Fruit fly (Drosophila melanogaster) whole organism, embryonic: ENCODE measurements around the gene Bap111.

Source experiments
- Awh ChIP-seq: fragments of 200-800 bp; sonication (Bioruptor generic); IDR thresholded peaks from 2 replicates; pipeline ENCODE4, ENCODE4 v1.3.6; 2022; ENCODE audit warnings: missing biosample characterization, missing genetic modification characterization
- CG12071 ChIP-seq: fragments of 200-800 bp; sonication (Bioruptor generic); optimal IDR thresholded peaks from 3 replicates; lab custom pipeline; 2018; ENCODE audit warnings: missing biosample characterization, mild to moderate bottlenecking, missing genetic modification characterization
- CG12744 ChIP-seq: fragments of 200-800 bp; sonication (Bioruptor generic); optimal IDR thresholded peaks from 2 replicates; lab custom pipeline; 2016; ENCODE audit warnings: missing biosample characterization, missing genetic modification characterization
- CG13123 ChIP-seq: fragments of 200-800 bp; sonication (Bioruptor generic); optimal IDR thresholded peaks from 2 replicates; lab custom pipeline; 2016; ENCODE audit warnings: missing biosample characterization, missing genetic modification characterization
- CG13894 ChIP-seq: fragments of 200-800 bp; sonication (Bioruptor generic); optimal IDR thresholded peaks from 3 replicates; lab custom pipeline; 2018; ENCODE audit warnings: missing biosample characterization, mild to moderate bottlenecking, missing genetic modification characterization, moderate library complexity
- CG15514 ChIP-seq: fragments of 200-800 bp; sonication (Bioruptor generic); optimal IDR thresholded peaks from 3 replicates; lab custom pipeline; 2017; ENCODE audit warnings: missing biosample characterization, missing genetic modification characterization, mild to moderate bottlenecking, moderate library complexity, missing genetic modification reagents
- CG1603 ChIP-seq: fragments of 200-800 bp; sonication (Bioruptor generic); optimal IDR thresholded peaks from 2 replicates; lab custom pipeline; 2019; ENCODE audit warnings: missing biosample characterization, mild to moderate bottlenecking, missing genetic modification characterization, moderate library complexity
- CG2199 ChIP-seq: fragments of 200-800 bp; sonication (Bioruptor generic); IDR thresholded peaks from 3 replicates; pipeline ENCODE4 v1.3.6; 2022; ENCODE audit warnings: missing biosample characterization, missing genetic modification characterization
- CG2875 ChIP-seq: fragments of 200-800 bp; sonication (Bioruptor generic); optimal IDR thresholded peaks from 2 replicates; lab custom pipeline; 2017; ENCODE audit warnings: missing biosample characterization, mild to moderate bottlenecking, missing genetic modification characterization, missing genetic modification reagents
- CG3281 ChIP-seq: fragments of 200-800 bp; sonication (Bioruptor generic); optimal IDR thresholded peaks from 3 replicates; lab custom pipeline; 2017; ENCODE audit warnings: missing biosample characterization, mild to moderate bottlenecking, missing genetic modification characterization
- CG34224 ChIP-seq: fragments of 200-800 bp; sonication (Bioruptor generic); IDR thresholded peaks from 3 replicates; pipeline ENCODE4 v1.3.6; 2022; ENCODE audit warnings: missing biosample characterization, missing genetic modification characterization; ENCODE audit not compliant: partially characterized antibody
- CG5180 ChIP-seq: fragments of 200-800 bp; sonication (Bioruptor generic); optimal IDR thresholded peaks from 3 replicates; lab custom pipeline; 2017; ENCODE audit warnings: missing biosample characterization, missing genetic modification characterization, mild to moderate bottlenecking, moderate library complexity, missing genetic modification reagents
- CG7928 ChIP-seq: fragments of 200-800 bp; sonication (Bioruptor generic); optimal IDR thresholded peaks from 2 replicates; lab custom pipeline; 2017; ENCODE audit warnings: missing biosample characterization, mild to moderate bottlenecking, missing genetic modification characterization
- CG8359 ChIP-seq: fragments of 200-800 bp; sonication (Bioruptor generic); optimal IDR thresholded peaks from 2 replicates; lab custom pipeline; 2017; ENCODE audit warnings: missing biosample characterization, mild to moderate bottlenecking, missing genetic modification characterization, borderline replicate concordance
- Dad ChIP-seq: fragments of 200-800 bp; sonication (Bioruptor generic); optimal IDR thresholded peaks from 3 replicates; lab custom pipeline; 2016; ENCODE audit warnings: missing biosample characterization, missing genetic modification characterization
- Deaf1 ChIP-seq: fragments of 200-800 bp; optimal IDR thresholded peaks from 3 replicates; lab custom pipeline; 2019; ENCODE audit warnings: missing biosample characterization, mild to moderate bottlenecking, missing genetic modification characterization, moderate library complexity
- H2.0 ChIP-seq: fragments of 200-800 bp; sonication (Bioruptor generic); IDR thresholded peaks from 2 replicates; pipeline ENCODE4 v1.3.6; 2022; ENCODE audit warnings: missing biosample characterization, missing genetic modification characterization
- HLH4C ChIP-seq: fragments of 200-800 bp; sonication (Bioruptor generic); IDR thresholded peaks from 3 replicates; pipeline ENCODE4 v1.3.6; 2022; ENCODE audit warnings: missing biosample characterization, missing genetic modification characterization; ENCODE audit not compliant: partially characterized antibody
- HmgZ ChIP-seq: fragments of 200-800 bp; sonication (Bioruptor generic); optimal IDR thresholded peaks from 2 replicates; lab custom pipeline; 2018; ENCODE audit warnings: missing biosample characterization, mild to moderate bottlenecking, missing genetic modification characterization
- Hr3 ChIP-seq: fragments of 200-800 bp; sonication (Bioruptor generic); optimal IDR thresholded peaks from 3 replicates; lab custom pipeline; 2016; ENCODE audit warnings: missing biosample characterization, missing genetic modification characterization
- Hr78 ChIP-seq, 2 experiments: fragments of 200-800 bp in 1 of 2; fragments of >200 bp in 1 of 2; sonication (Bioruptor generic) in 1 of 2; optimal IDR thresholded peaks; 2 replicates each; lab custom pipeline; 2017 to 2019; ENCODE audit warnings: missing biosample characterization in 2 of 2, missing genetic modification characterization in 2 of 2, mild to moderate bottlenecking in 1 of 2, moderate library complexity in 1 of 2
- MBD-R2 ChIP-seq: fragments of 200-800 bp; sonication (Bioruptor generic); IDR thresholded peaks from 2 replicates; pipeline ENCODE4 v1.3.6; 2022; ENCODE audit warnings: missing biosample characterization, missing genetic modification characterization
- Pdp1 ChIP-seq, 2 experiments: fragments of 200-800 bp; sonication (Bioruptor generic); optimal IDR thresholded peaks; 3 replicates each; lab custom pipeline; 2016; ENCODE audit warnings: missing biosample characterization in 2 of 2, missing genetic modification characterization in 2 of 2, mild to moderate bottlenecking in 1 of 2, moderate library complexity in 1 of 2
- Sox102F ChIP-seq: fragments of 200-800 bp; sonication (Bioruptor generic); optimal IDR thresholded peaks from 2 replicates; lab custom pipeline; 2018; ENCODE audit warnings: missing biosample characterization, mild to moderate bottlenecking, missing genetic modification characterization, moderate library complexity
- Trl ChIP-seq, 3 experiments: fragments of >200 bp in 2 of 3; fragments of 200-800 bp in 1 of 3; sonication (Bioruptor generic) in 1 of 3; optimal IDR thresholded peaks; 2 replicates in 1 of 3; 3 replicates in 2 of 3; lab custom pipeline; 2016 to 2017; ENCODE audit warnings: missing biosample characterization in 1 of 3, missing genetic modification characterization in 1 of 3
- Xbp1 ChIP-seq: fragments of 200-800 bp; sonication (Bioruptor generic); optimal IDR thresholded peaks from 3 replicates; lab custom pipeline; 2016; ENCODE audit warnings: missing biosample characterization, mild to moderate bottlenecking, missing genetic modification characterization
- ac ChIP-seq: fragments of 200-800 bp; sonication (Bioruptor generic); optimal IDR thresholded peaks from 3 replicates; lab custom pipeline; 2017; ENCODE audit warnings: missing biosample characterization, mild to moderate bottlenecking, missing genetic modification characterization
- bcd ChIP-seq: fragments of 200-800 bp; sonication (Bioruptor generic); optimal IDR thresholded peaks from 2 replicates; lab custom pipeline; 2017; ENCODE audit warnings: missing biosample characterization, mild to moderate bottlenecking, missing genetic modification characterization
- btn ChIP-seq: fragments of 200-800 bp; sonication (Bioruptor generic); optimal IDR thresholded peaks from 2 replicates; lab custom pipeline; 2016; ENCODE audit warnings: missing biosample characterization, missing genetic modification characterization
- cad ChIP-seq: fragments of >200 bp; optimal IDR thresholded peaks from 2 replicates; lab custom pipeline; 2017; ENCODE audit warnings: missing biosample characterization, missing genetic modification characterization
- crol ChIP-seq: fragments of 200-800 bp; sonication (Bioruptor generic); IDR thresholded peaks from 2 replicates; pipeline ENCODE4 v1.3.6; 2022; ENCODE audit warnings: missing biosample characterization, missing genetic modification characterization
- fd102C ChIP-seq: fragments of 200-800 bp; sonication (Bioruptor generic); optimal IDR thresholded peaks from 2 replicates; lab custom pipeline; 2018; ENCODE audit warnings: missing biosample characterization, mild to moderate bottlenecking, missing genetic modification characterization, moderate library complexity
- grn ChIP-seq: fragments of 200-800 bp; sonication (Bioruptor generic); optimal IDR thresholded peaks from 3 replicates; lab custom pipeline; 2017; ENCODE audit warnings: missing biosample characterization, missing genetic modification characterization
- gro ChIP-seq: fragments of 200-800 bp; sonication (Bioruptor generic); optimal IDR thresholded peaks from 2 replicates; lab custom pipeline; 2016; ENCODE audit warnings: missing biosample characterization, missing genetic modification characterization
- hb ChIP-seq: fragments of 200-800 bp; sonication (Bioruptor generic); IDR thresholded peaks from 3 replicates; pipeline ENCODE4 v1.3.6; 2022; ENCODE audit warnings: missing biosample characterization, missing genetic modification characterization; ENCODE audit not compliant: partially characterized antibody
- insv ChIP-seq, 2 experiments: fragments of 200-800 bp; sonication (Bioruptor generic); optimal IDR thresholded peaks; 3 replicates each; lab custom pipeline; 2016 to 2018; ENCODE audit warnings: missing biosample characterization in 2 of 2, missing genetic modification characterization in 2 of 2
- ken ChIP-seq: fragments of 200-800 bp; sonication (Bioruptor generic); IDR thresholded peaks from 3 replicates; pipeline ENCODE4 v1.3.6; 2022; ENCODE audit warnings: missing biosample characterization, missing genetic modification characterization
- kni ChIP-seq: fragments of 200-800 bp; sonication (Bioruptor generic); optimal IDR thresholded peaks from 3 replicates; lab custom pipeline; 2017; ENCODE audit warnings: mild to moderate bottlenecking, missing biosample characterization, missing genetic modification reagents, missing genetic modification characterization
- lbe ChIP-seq: fragments of 200-800 bp; sonication (Bioruptor generic); optimal IDR thresholded peaks from 2 replicates; lab custom pipeline; 2016; ENCODE audit warnings: missing biosample characterization, mild to moderate bottlenecking, missing genetic modification characterization
- lilli ChIP-seq: fragments of 200-800 bp; sonication (Bioruptor generic); optimal IDR thresholded peaks from 3 replicates; lab custom pipeline; 2016; ENCODE audit warnings: missing biosample characterization, missing genetic modification characterization
- oc ChIP-seq: fragments of 200-800 bp; sonication (Bioruptor generic); optimal IDR thresholded peaks from 2 replicates; lab custom pipeline; 2018; ENCODE audit warnings: missing biosample characterization, mild to moderate bottlenecking, missing genetic modification characterization, moderate library complexity
- org-1 ChIP-seq: fragments of 200-800 bp; sonication (Bioruptor generic); optimal IDR thresholded peaks from 2 replicates; lab custom pipeline; 2017; ENCODE audit warnings: missing biosample characterization, missing genetic modification characterization
- pros ChIP-seq: fragments of 200-800 bp; sonication (Bioruptor generic); optimal IDR thresholded peaks from 3 replicates; lab custom pipeline; 2019; ENCODE audit warnings: missing biosample characterization, mild to moderate bottlenecking, missing genetic modification characterization, moderate library complexity
- sens ChIP-seq: fragments of 200-800 bp; sonication (Bioruptor generic); peaks from one replicate; lab custom pipeline; 2016; ENCODE audit warnings: missing biosample characterization, missing genetic modification characterization
- slou ChIP-seq: fragments of 200-800 bp; sonication (Bioruptor generic); optimal IDR thresholded peaks from 3 replicates; lab custom pipeline; 2016; ENCODE audit warnings: missing biosample characterization, missing genetic modification characterization
- trem ChIP-seq: fragments of 200-800 bp; optimal IDR thresholded peaks from 3 replicates; lab custom pipeline; 2019; ENCODE audit warnings: missing biosample characterization, mild to moderate bottlenecking, missing genetic modification characterization, moderate library complexity
- zen ChIP-seq: fragments of 200-800 bp; sonication (Bioruptor generic); optimal IDR thresholded peaks from 3 replicates; lab custom pipeline; 2018; ENCODE audit warnings: missing biosample characterization, mild to moderate bottlenecking, missing genetic modification characterization, moderate library complexity

Bap111 gene

DNA sequence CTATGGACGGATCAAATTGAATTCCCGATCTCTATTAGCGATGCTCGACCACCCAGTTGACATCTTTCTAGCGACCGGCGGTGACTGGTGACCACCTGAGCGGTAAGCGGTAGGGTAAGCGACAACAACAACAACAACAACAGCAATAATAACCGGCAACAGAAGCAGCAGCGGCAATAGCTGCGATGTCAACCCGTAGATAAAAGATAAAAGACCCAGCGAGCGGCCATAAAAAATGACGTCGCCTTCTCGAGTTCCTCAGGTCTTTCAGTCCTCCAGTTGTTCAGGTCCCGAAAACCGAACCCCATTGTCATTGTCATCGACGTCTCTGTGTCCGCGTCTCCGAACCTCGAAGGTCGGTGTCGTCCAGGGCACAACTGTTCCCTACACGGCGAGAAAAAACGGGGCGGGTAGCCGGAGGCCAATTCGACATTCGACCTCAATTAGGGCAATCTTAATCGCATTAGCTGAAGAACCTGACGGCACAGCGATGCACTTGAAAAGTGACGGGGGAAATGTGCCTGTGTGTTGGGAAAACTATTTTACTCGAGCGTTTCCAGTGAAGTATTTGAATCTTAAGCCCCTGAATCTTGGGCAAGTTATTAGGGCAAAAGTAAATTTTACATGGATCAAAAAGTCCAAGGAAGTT lies 16.4 kb upstream of the Bap111 start (continued):
- TF ChIP-seq Trl (optimal IDR thresholded peaks at IDR 0.05; lab: Kevin White, UChicago) (no peak), Trl (GFP tag; optimal IDR thresholded peaks at IDR 0.05; lab: Kevin White, UChicago) (no peak), gro (GFP tag; lab: Kevin White, UChicago) (no peak), Sox102F (GFP tag; lab: Kevin White, UChicago) (no peak), CG12744 (GFP tag; lab: Kevin White, UChicago) (no peak), zen (tag; lab: Kevin White, UChicago) (peak; percentile 85), CG8359 (GFP tag; lab: Kevin White, UChicago) (no peak), ken (GFP tag; lab: Robert Waterston, UW) (no peak), CG15514 (GFP tag; lab: Kevin White, UChicago) (no peak), pros (GFP tag; lab: Kevin White, UChicago) (peak; percentile 29), CG2875 (no peak), Hr78 (GFP tag; optimal IDR thresholded peaks at IDR 0.05; lab: Kevin White, UChicago) (no peak), CG13894 (tag; lab: Kevin White, UChicago) (peak; percentile 20), Dad (GFP tag; lab: Kevin White, UChicago) (no peak)

dm6 chrX:9133577-9134240 lies 15.4 kb upstream of the Bap111 start:
- TF ChIP-seq lilli (GFP tag; lab: Kevin White, UChicago) (no peak), MBD-R2 (GFP tag; lab: Robert Waterston, UW) (no peak), CG13123 (GFP tag; lab: Kevin White, UChicago) (no peak), Xbp1 (no peak), btn (GFP tag; lab: Kevin White, UChicago) (no peak), oc (no peak), lbe (GFP tag; lab: Kevin White, UChicago) (no peak), sens (GFP tag; lab: Kevin White, UChicago) (peak; percentile 37), HLH4C (GFP tag; lab: Robert Waterston, UW) (no peak), insv (GFP tag; optimal IDR thresholded peaks at IDR 0.05; lab: Kevin White, UChicago) (peak in 1 of 2 experiments; percentile 83), CG1603 (tag; lab: Kevin White, UChicago) (peak; percentile 8), Deaf1 (peak; percentile 61), CG34224 (GFP tag; lab: Robert Waterston, UW) (no peak), H2.0 (no peak), fd102C (GFP tag; lab: Kevin White, UChicago) (no peak), ac (no peak), CG7928 (GFP tag; lab: Kevin White, UChicago) (no peak), org-1 (GFP tag; lab: Kevin White, UChicago) (no peak), bcd (GFP tag; lab: Kevin White, UChicago) (no peak), HmgZ (tag; lab: Kevin White, UChicago) (no peak), grn (peak; percentile 92), CG2199 (GFP tag; lab: Robert Waterston, UW) (no peak), slou (no peak), trem (tag; lab: Kevin White, UChicago) (no peak), Pdp1 (GFP tag; optimal IDR thresholded peaks at IDR 0.05; lab: Kevin White, UChicago) (peak in 1 of 2 experiments; percentile 12), CG12071 (GFP tag; lab: Kevin White, UChicago) (no peak), CG3281 (no peak), cad (peak; percentile 11), CG5180 (GFP tag; lab: Kevin White, UChicago) (peak; percentile 37), kni (GFP tag; lab: Kevin White, UChicago) (peak; percentile 57), hb (GFP tag; lab: Robert Waterston, UW) (no peak), crol (peak; percentile 17; the same call in 1 of the 2 replicates), Hr3 (GFP tag; lab: Kevin White, UChicago) (no peak), Awh (GFP tag; lab: Robert Waterston, UW) (no peak)
